Fruit fly (Drosophila melanogaster): ENCODE data around the gene PGRP-LB.

DNA sequence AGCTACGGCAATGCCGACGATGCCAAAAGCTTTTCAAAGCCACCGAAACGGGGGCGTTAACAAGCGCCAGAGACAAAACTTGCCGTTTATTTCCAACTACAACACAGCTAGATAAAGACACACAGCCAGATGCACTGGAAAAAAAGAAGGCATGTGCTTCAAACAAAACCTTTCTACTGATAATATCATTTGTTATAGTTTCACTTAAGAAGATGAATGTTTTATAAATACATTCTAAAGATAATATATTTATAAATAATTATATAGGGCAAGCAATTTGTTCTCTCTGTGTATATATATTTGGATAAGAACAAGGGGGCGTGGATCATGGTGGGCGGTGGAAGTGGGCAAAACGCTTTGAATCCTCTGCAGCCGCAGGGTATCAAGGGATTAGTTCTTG, 29.9 kb upstream of the PGRP-LB start:
- TF ChIP-seq dl (GFP tag; optimal IDR thresholded peaks at IDR 0.05; ENCODE audit: insufficient read depth in 1 of 2, partially characterized antibody in 2 of 2) (no peak), CG32264 (GFP tag; optimal IDR thresholded peaks at IDR 0.05) (no peak), ey (GFP tag; optimal IDR thresholded peaks at IDR 0.05) (no peak), Hnf4 (GFP tag; optimal IDR thresholded peaks at IDR 0.05) (no peak), lola (GFP tag; optimal IDR thresholded peaks at IDR 0.05) (no peak), h (GFP tag; optimal IDR thresholded peaks at IDR 0.05) (no peak), woc (GFP tag; optimal IDR thresholded peaks at IDR 0.05) (no peak), br (GFP tag; optimal IDR thresholded peaks at IDR 0.05) (no peak), pan (optimal IDR thresholded peaks at IDR 0.05) (no peak), Hr78 (GFP tag; optimal IDR thresholded peaks at IDR 0.05) (no peak)
